Worm (Caenorhabditis elegans) whole organism, L4 larva: ENCODE data around the gene C47D12.5.

Experiments
- F26F4.8 ChIP-seq: fragments of 200-800 bp; sonication (Bioruptor generic); conservative IDR thresholded peaks from 2 replicates; pipeline ENCODE4 v1.3.6; 2022; ENCODE audit warnings: missing genetic modification characterization, missing compliant biosample characterization
- T20F7.1 ChIP-seq: fragments of 200-800 bp; sonication (Bioruptor generic); optimal IDR thresholded peaks from 2 replicates; lab custom pipeline; 2018; ENCODE audit warnings: mild to moderate bottlenecking, missing genetic modification characterization, missing compliant biosample characterization
- T26A8.4 ChIP-seq: fragments of 200-800 bp; sonication (Bioruptor generic); IDR thresholded peaks from 2 replicates; pipeline ENCODE4 v1.3.6; 2022; ENCODE audit warnings: missing genetic modification characterization, missing compliant biosample characterization
- Y48G9A.11 ChIP-seq: fragments of 200-800 bp; sonication (Bioruptor generic); IDR thresholded peaks from 2 replicates; pipeline ENCODE4 v1.3.6; 2022; ENCODE audit warnings: missing genetic modification reagents, missing genetic modification characterization, missing compliant biosample characterization
- ZK546.5 ChIP-seq, 2 experiments: sonication (generic microtip); optimal IDR thresholded peaks; 2 replicates each; lab custom pipeline; 2017; ENCODE audit warnings: missing biosample characterization in 2 of 2, missing genetic modification characterization in 2 of 2
- ceh-20 ChIP-seq: fragments of 200-800 bp; sonication (Bioruptor generic); IDR thresholded peaks from 2 replicates; pipeline ENCODE4 v1.3.6; 2022; ENCODE audit warnings: missing genetic modification reagents, missing genetic modification characterization, missing compliant biosample characterization
- ceh-32 ChIP-seq: sonication (generic microtip); optimal IDR thresholded peaks from 2 replicates; lab custom pipeline; 2016; ENCODE audit warnings: mild to moderate bottlenecking, missing genetic modification characterization, missing compliant biosample characterization; ENCODE audit not compliant: poor library complexity
- ceh-62 ChIP-seq: sonication (generic microtip); optimal IDR thresholded peaks from 2 replicates; lab custom pipeline; 2017; ENCODE audit warnings: missing biosample characterization, missing genetic modification characterization
- ctbp-1 ChIP-seq: fragments of 200-800 bp; sonication (Bioruptor generic); IDR thresholded peaks from 2 replicates; pipeline ENCODE4 v1.3.6; 2022; ENCODE audit warnings: missing genetic modification reagents, missing genetic modification characterization, missing compliant biosample characterization
- daf-16 ChIP-seq, 3 experiments: sonication (generic microtip); optimal IDR thresholded peaks; 2 replicates each; lab custom pipeline; 2016 to 2017; ENCODE audit warnings: missing genetic modification characterization in 3 of 3, missing genetic modification reagents in 3 of 3, mild to moderate bottlenecking in 2 of 3, missing compliant biosample characterization in 2 of 3, missing biosample characterization in 1 of 3, moderate library complexity in 1 of 3
- daf-8 ChIP-seq: fragments of 200-800 bp; sonication (Bioruptor generic); IDR thresholded peaks from 2 replicates; pipeline ENCODE4 v1.3.6; 2022; ENCODE audit warnings: missing genetic modification characterization, missing compliant biosample characterization
- dmd-6 ChIP-seq: fragments of 200-800 bp; sonication (Bioruptor generic); IDR thresholded peaks from 2 replicates; pipeline ENCODE4 v1.3.6; 2022; ENCODE audit warnings: missing genetic modification reagents, missing genetic modification characterization, missing compliant biosample characterization
- dmd-8 ChIP-seq: fragments of 200-800 bp; sonication (Bioruptor generic); IDR thresholded peaks from 2 replicates; pipeline ENCODE4 v1.3.6; 2022; ENCODE audit warnings: missing genetic modification characterization, missing compliant biosample characterization
- dmd-9 ChIP-seq: fragments of 200-800 bp; sonication (Bioruptor generic); IDR thresholded peaks from 2 replicates; pipeline ENCODE4 v1.3.6; 2022; ENCODE audit warnings: missing genetic modification reagents, missing genetic modification characterization, missing compliant biosample characterization
- dve-1 ChIP-seq: sonication (generic microtip); optimal IDR thresholded peaks from 2 replicates; lab custom pipeline; 2017; ENCODE audit warnings: antibody characterized with exemption, mild to moderate bottlenecking, missing genetic modification characterization, missing compliant biosample characterization; ENCODE audit not compliant: insufficient read depth
- gei-8 ChIP-seq: fragments of 200-800 bp; sonication (Bioruptor generic); optimal IDR thresholded peaks from 2 replicates; lab custom pipeline; 2018; ENCODE audit warnings: mild to moderate bottlenecking, missing genetic modification characterization, missing compliant biosample characterization
- hif-1 ChIP-seq, 2 experiments: sonication (generic microtip); optimal IDR thresholded peaks; 2 replicates each; lab custom pipeline; 2016 to 2017; ENCODE audit warnings: missing compliant biosample characterization in 2 of 2, missing genetic modification characterization in 2 of 2, missing genetic modification reagents in 2 of 2, missing genotype in 2 of 2, mild to moderate bottlenecking in 1 of 2
- hlh-11 ChIP-seq: fragments of 200-800 bp; sonication (Bioruptor generic); optimal IDR thresholded peaks from 2 replicates; lab custom pipeline; 2018; ENCODE audit warnings: mild to moderate bottlenecking, missing genetic modification characterization, missing compliant biosample characterization
- lim-7 ChIP-seq: fragments of 200-800 bp; sonication (Bioruptor generic); IDR thresholded peaks from 2 replicates; pipeline ENCODE4 v1.3.6; 2022; ENCODE audit warnings: missing genetic modification characterization, missing compliant biosample characterization
- lin-1 ChIP-seq: fragments of 200-800 bp; sonication (Bioruptor generic); IDR thresholded peaks from 2 replicates; pipeline ENCODE4 v1.3.6; 2022; ENCODE audit warnings: missing genetic modification reagents, missing genetic modification characterization, missing compliant biosample characterization
- lin-39 ChIP-seq: fragments of 150-350 bp; optimal IDR thresholded peaks from 2 replicates; lab custom pipeline; 2014; ENCODE audit warnings: missing biosample characterization, missing genetic modification reagents, missing genetic modification characterization
- madf-9 ChIP-seq: fragments of 200-800 bp; sonication (Bioruptor generic); conservative IDR thresholded peaks from 2 replicates; pipeline ENCODE4 v1.3.6; 2022; ENCODE audit warnings: missing genetic modification reagents, missing genetic modification characterization, missing compliant biosample characterization
- mdl-1 ChIP-seq, 2 experiments: fragments of 150-350 bp in 1 of 2; sonication (generic microtip) in 1 of 2; optimal IDR thresholded peaks; 2 replicates each; lab custom pipeline; 2014 to 2017; ENCODE audit warnings: missing biosample characterization in 2 of 2, missing genetic modification characterization in 2 of 2
- mdt-29 ChIP-seq: fragments of 200-800 bp; sonication (Bioruptor generic); IDR thresholded peaks from 2 replicates; pipeline ENCODE4 v1.3.6; 2022; ENCODE audit warnings: missing genetic modification reagents, missing genetic modification characterization, missing compliant biosample characterization
- mxl-3 ChIP-seq: fragments of 200-800 bp; sonication (Bioruptor generic); optimal IDR thresholded peaks from 2 replicates; lab custom pipeline; 2018; ENCODE audit warnings: mild to moderate bottlenecking, missing genetic modification characterization, missing compliant biosample characterization
- nhr-102 ChIP-seq: sonication (generic microtip); optimal IDR thresholded peaks from 2 replicates; lab custom pipeline; 2016; ENCODE audit warnings: mild to moderate bottlenecking, missing genetic modification characterization, moderate library complexity, missing compliant biosample characterization
- nhr-11 ChIP-seq: fragments of 150-350 bp; optimal IDR thresholded peaks from 2 replicates; lab custom pipeline; 2014; ENCODE audit warnings: missing biosample characterization, missing genetic modification characterization
- nhr-28 ChIP-seq: fragments of 150-350 bp; optimal IDR thresholded peaks from 2 replicates; lab custom pipeline; 2014; ENCODE audit warnings: missing biosample characterization, missing genetic modification characterization
- nhr-48 ChIP-seq: sonication (generic microtip); optimal IDR thresholded peaks from 2 replicates; lab custom pipeline; 2016; ENCODE audit warnings: mild to moderate bottlenecking, missing genetic modification characterization, missing compliant biosample characterization
- nhr-6 ChIP-seq: fragments of 150-350 bp; optimal IDR thresholded peaks from 2 replicates; lab custom pipeline; 2014; ENCODE audit warnings: missing biosample characterization, missing genetic modification characterization
- nhr-76 ChIP-seq: fragments of 150-350 bp; optimal IDR thresholded peaks from 2 replicates; lab custom pipeline; 2014; ENCODE audit warnings: missing biosample characterization, missing genetic modification characterization
- php-3 ChIP-seq: fragments of 200-800 bp; sonication (Bioruptor generic); IDR thresholded peaks from 2 replicates; pipeline ENCODE4 v1.3.6; 2022; ENCODE audit warnings: missing genetic modification reagents, missing genetic modification characterization, missing compliant biosample characterization
- rbr-2 ChIP-seq: sonication (generic microtip); optimal IDR thresholded peaks from 2 replicates; lab custom pipeline; 2016; ENCODE audit warnings: missing genotype, missing genetic modification characterization, missing compliant biosample characterization
- sdz-12 ChIP-seq: fragments of 200-800 bp; sonication (Bioruptor generic); optimal IDR thresholded peaks from 2 replicates; lab custom pipeline; 2018; ENCODE audit warnings: mild to moderate bottlenecking, missing genetic modification characterization, missing compliant biosample characterization
- skn-1 ChIP-seq: fragments of 150-350 bp; optimal IDR thresholded peaks from 2 replicates; lab custom pipeline; 2014; ENCODE audit warnings: missing biosample characterization, missing genetic modification characterization
- spr-1 ChIP-seq: sonication (generic microtip); optimal IDR thresholded peaks from 2 replicates; lab custom pipeline; 2016; ENCODE audit warnings: mild to moderate bottlenecking, missing genetic modification characterization, missing compliant biosample characterization
- spr-3 ChIP-seq: fragments of 200-800 bp; sonication (Bioruptor generic); optimal IDR thresholded peaks from 2 replicates; lab custom pipeline; 2018; ENCODE audit warnings: mild to moderate bottlenecking, missing genetic modification characterization, missing compliant biosample characterization
- unc-39 ChIP-seq: sonication (generic microtip); optimal IDR thresholded peaks from 2 replicates; lab custom pipeline; 2017; ENCODE audit warnings: missing biosample characterization, missing genetic modification characterization
- unc-62 ChIP-seq, 3 experiments: fragments of 150-350 bp in 1 of 3; sonication (generic microtip); optimal IDR thresholded peaks in 2 of 3; peaks in 1 of 3; 1 replicate in 1 of 3; 2 replicates in 2 of 3; lab custom pipeline; 2014 to 2017; ENCODE audit warnings: missing biosample characterization in 3 of 3, missing genetic modification characterization in 3 of 3, missing genetic modification reagents in 3 of 3, missing genotype in 1 of 3
- vab-7 ChIP-seq: fragments of 200-800 bp; sonication (Bioruptor generic); IDR thresholded peaks from 2 replicates; pipeline ENCODE4 v1.3.6; 2022; ENCODE audit warnings: missing genetic modification reagents, missing genetic modification characterization, missing compliant biosample characterization
- zfp-2 ChIP-seq: sonication (generic microtip); optimal IDR thresholded peaks from 2 replicates; lab custom pipeline; 2016; ENCODE audit warnings: mild to moderate bottlenecking, missing genetic modification characterization, missing compliant biosample characterization
- zip-11 ChIP-seq: fragments of 200-800 bp; sonication (Bioruptor generic); IDR thresholded peaks from 2 replicates; pipeline ENCODE4 v1.3.6; 2022; ENCODE audit warnings: missing genetic modification characterization, missing compliant biosample characterization
- zip-2 ChIP-seq: fragments of 150-350 bp; optimal IDR thresholded peaks from 2 replicates; lab custom pipeline; 2014; ENCODE audit warnings: missing biosample characterization, missing genetic modification characterization

Gene C47D12.5

DNA sequence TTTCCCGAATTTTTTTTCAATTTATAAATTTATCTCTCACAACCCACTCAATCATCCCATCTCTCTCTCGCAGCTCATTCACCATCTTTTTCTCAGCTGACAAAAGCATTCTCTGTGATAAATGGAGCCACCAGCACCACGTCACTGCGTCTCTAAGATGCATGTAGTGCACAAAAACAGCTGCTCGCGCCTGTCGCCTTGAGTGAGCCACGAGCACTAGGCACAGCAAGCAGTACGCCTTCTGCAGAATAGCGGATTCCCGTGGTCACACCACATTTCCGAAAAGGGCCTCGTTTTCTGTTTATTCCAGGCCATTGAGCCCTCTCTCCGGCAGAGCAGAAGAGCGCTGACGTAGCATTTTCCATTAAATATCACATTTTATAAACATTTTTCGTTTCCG lies 28.5 kb upstream of the C47D12.5 start, which contains the start of gene F13D12.10 (continued):
- TF ChIP-seq ceh-20 (GFP tag; lab: Robert Waterston, UW): peak; percentile 17; the same call in 1 of the 2 replicates
- peak in 1 of 2 experiments; percentile 27 for TF ChIP-seq mdl-1 (tag; optimal IDR thresholded peaks at IDR 0.05; lab: Kevin White, UChicago)
- TF ChIP-seq ZK546.5 (tag; optimal IDR thresholded peaks at IDR 0.05; lab: Kevin White, UChicago): no peak
- no peak for TF ChIP-seq lin-1 (GFP tag; lab: Robert Waterston, UW)
- no peak for TF ChIP-seq dmd-8
- TF ChIP-seq T20F7.1 (GFP tag; lab: Kevin White, UChicago): no peak
- TF ChIP-seq nhr-48 (tag; lab: Kevin White, UChicago): no peak
- TF ChIP-seq dve-1: no peak
- no peak for TF ChIP-seq ceh-32
- TF ChIP-seq sdz-12 (GFP tag; lab: Kevin White, UChicago): no peak
- no peak for TF ChIP-seq F26F4.8 (GFP tag; lab: Robert Waterston, UW)
- no peak for TF ChIP-seq lin-39

DNA sequence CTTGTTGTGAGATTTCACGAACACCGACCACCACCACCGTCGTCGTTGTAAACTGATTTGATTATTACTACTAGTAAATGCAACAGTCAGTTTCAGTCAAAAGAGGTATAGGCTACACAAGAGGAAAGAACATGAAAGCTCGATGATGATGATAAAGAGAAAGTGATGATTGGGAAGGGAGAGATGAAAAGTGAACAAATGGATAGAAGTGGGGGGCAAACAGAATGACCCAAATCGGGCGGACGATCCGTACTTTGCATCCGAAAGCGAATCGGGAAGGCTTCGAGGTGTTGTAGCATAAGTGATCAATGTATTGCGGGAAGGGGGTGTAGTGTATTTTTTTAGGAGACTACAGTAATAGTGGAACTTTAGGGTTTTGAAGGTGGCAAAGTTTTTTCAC lies 25.7 kb upstream of the C47D12.5 start:
- TF ChIP-seq nhr-76 (tag; lab: Kevin White, UChicago) (no peak), nhr-28 (tag; lab: Kevin White, UChicago) (peak; percentile 78), unc-62 (GFP tag; optimal IDR thresholded peaks at IDR 0.05 in 1 of 2; lab: Kevin White, UChicago) (no peak), unc-62 (tag; optimal IDR thresholded peaks at IDR 0.05; lab: Kevin White, UChicago) (no peak)

DNA sequence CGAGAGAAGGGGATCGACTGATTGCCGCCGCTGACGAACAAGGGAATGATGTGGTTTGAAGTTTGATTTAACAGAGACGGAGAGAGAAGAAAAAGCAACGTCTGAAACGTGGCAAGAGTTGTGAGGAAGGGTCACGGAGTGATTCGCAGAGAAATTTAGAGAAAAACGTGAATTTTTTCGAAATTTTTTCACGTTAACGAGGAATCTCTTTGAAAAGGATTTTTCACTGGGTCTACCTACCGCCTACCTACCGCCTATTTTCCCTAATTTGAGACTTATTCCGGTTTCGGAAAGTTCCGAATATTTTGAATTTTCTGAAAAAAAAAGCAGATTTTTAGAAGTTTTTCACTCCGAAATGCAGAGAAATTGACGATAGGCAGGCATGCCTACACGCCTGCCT lies 24.4 kb upstream of the C47D12.5 start, which contains the start of gene fcmt-1:
Gene fcmt-1, minus strand, starts transcription at position 101 of the 400 bp plus-strand sequence.
- TF ChIP-seq daf-8 (no peak), mxl-3 (GFP tag; lab: Kevin White, UChicago) (no peak), Y48G9A.11 (GFP tag; lab: Robert Waterston, UW) (no peak), gei-8 (GFP tag; lab: Kevin White, UChicago) (no peak), nhr-28 (tag; lab: Kevin White, UChicago) (no peak), unc-39 (tag; lab: Kevin White, UChicago) (no peak), ZK546.5 (tag; optimal IDR thresholded peaks at IDR 0.05; lab: Kevin White, UChicago) (no peak), zfp-2 (tag; lab: Kevin White, UChicago) (no peak), ceh-62 (tag; lab: Kevin White, UChicago) (no peak), ceh-20 (GFP tag; lab: Robert Waterston, UW) (no peak), hif-1 (tag; optimal IDR thresholded peaks at IDR 0.05; lab: Kevin White, UChicago) (no peak), skn-1 (tag; lab: Kevin White, UChicago) (no peak), spr-1 (tag; lab: Kevin White, UChicago) (no peak)

DNA sequence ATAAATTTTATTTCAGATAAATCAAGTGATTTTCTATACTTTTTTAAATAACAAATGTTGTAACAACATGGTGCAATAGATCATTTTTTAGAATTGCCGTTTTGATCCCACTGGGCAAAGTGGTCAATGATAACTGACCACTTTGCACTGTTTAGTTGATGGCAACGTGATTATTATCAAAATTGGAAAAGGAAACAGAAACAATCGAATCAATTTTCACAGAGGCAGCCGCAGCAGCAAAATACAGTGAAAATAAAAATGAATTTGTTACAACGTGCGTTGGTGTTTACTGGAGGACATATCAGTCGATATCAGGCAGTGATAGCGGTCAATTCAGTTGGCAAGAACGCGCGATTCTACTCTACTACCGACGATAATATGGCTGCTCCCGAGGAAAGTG lies 20.7 kb upstream of the C47D12.5 start, which contains the start of gene VF13D12L.3:
Gene VF13D12L.3, plus strand, starts transcription at position 223 of the 400 bp plus-strand sequence.
- TF ChIP-seq daf-16 (GFP tag; optimal IDR thresholded peaks at IDR 0.05; lab: Kevin White, UChicago) (no peak), daf-16 (tag; optimal IDR thresholded peaks at IDR 0.05; lab: Kevin White, UChicago) (peak; percentile 74), hlh-11 (no peak), nhr-28 (tag; lab: Kevin White, UChicago) (peak; percentile 63), hif-1 (tag; optimal IDR thresholded peaks at IDR 0.05; lab: Kevin White, UChicago) (peak in 1 of 2 experiments; percentile 86), mdl-1 (tag; optimal IDR thresholded peaks at IDR 0.05; lab: Kevin White, UChicago) (peak in 1 of 2 experiments; percentile 40), mxl-3 (GFP tag; lab: Kevin White, UChicago) (peak; percentile 84), unc-62 (GFP tag; optimal IDR thresholded peaks at IDR 0.05 in 1 of 2; lab: Kevin White, UChicago) (peak in 1 of 2 experiments; percentile 67), unc-62 (tag; optimal IDR thresholded peaks at IDR 0.05; lab: Kevin White, UChicago) (no peak), dmd-6 (peak; percentile 50), spr-3 (GFP tag; lab: Kevin White, UChicago) (no peak)
- TF ChIP-seq, all 104 proteins: peak for 7

DNA sequence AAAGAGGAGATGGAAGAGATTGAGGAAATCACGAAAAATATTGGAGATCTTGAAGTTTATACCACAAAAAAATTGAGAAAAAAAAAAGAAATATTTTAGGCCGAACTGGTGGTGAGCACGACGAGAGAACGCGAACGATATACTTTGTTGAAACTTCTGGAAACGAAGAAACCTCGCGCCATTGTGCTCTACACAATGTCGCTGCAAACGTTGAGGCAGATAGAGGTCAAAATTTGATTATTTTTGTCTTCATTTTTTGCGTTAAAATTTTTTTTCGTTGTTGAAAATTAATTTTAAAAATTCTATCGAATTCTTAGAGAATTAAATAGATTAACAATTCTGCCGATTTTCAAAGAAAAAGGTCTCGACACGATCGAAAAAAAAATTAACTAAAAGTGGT lies 15.6 kb upstream of the C47D12.5 start:
- TF ChIP-seq lim-7 (GFP tag; lab: Robert Waterston, UW): no peak
- TF ChIP-seq zip-2 (tag; lab: Kevin White, UChicago): no peak
- TF ChIP-seq vab-7 (GFP tag; lab: Robert Waterston, UW): no peak
- TF ChIP-seq zip-11: no peak
- TF ChIP-seq T26A8.4: no peak
- TF ChIP-seq rbr-2 (tag; lab: Kevin White, UChicago): no peak
- TF ChIP-seq php-3: no peak
- TF ChIP-seq nhr-11 (tag; lab: Kevin White, UChicago): no peak
- TF ChIP-seq nhr-102: no peak
- TF ChIP-seq mdt-29 (GFP tag; lab: Robert Waterston, UW): no peak
- TF ChIP-seq ctbp-1 (GFP tag; lab: Robert Waterston, UW): no peak
- no peak for TF ChIP-seq nhr-6 (tag; lab: Kevin White, UChicago)
- no peak for TF ChIP-seq ceh-20 (GFP tag; lab: Robert Waterston, UW)
- no peak for TF ChIP-seq dmd-9 (GFP tag; lab: Robert Waterston, UW)
- no peak for TF ChIP-seq madf-9 (GFP tag; lab: Robert Waterston, UW)
